Fruit fly (Drosophila melanogaster): ENCODE measurements around the gene RpL13A.

DNA sequence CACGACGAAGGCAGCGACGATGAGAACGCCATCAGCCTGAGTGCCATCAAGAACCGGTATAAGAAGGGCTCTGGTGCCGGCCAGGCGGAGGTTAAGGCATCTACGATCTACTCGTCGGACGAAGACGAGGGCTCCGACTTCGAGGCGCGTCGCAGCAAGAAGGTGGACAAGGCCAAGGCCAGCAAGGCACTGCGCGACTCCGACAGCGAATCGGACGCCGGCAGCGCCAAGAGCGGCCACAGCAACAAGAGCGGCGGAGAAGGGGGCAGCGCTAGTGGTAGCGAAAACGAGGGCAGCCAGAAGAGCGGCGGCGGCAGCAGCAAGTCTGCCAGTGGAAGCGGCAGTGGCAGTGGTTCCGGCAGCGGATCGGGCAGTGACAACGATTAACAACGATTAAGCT, 8.8 kb upstream of the RpL13A start:
- TF ChIP-seq CG33017 (tag; optimal IDR thresholded peaks at IDR 0.05) (no peak), CG7101 (tag; optimal IDR thresholded peaks at IDR 0.05) (no peak), ovo (GFP tag; optimal IDR thresholded peaks at IDR 0.05) (no peak), Hr96 (GFP tag; optimal IDR thresholded peaks at IDR 0.05) (no peak), pad (GFP tag; optimal IDR thresholded peaks at IDR 0.05) (no peak), kay (GFP tag; ENCODE audit: borderline replicate concordance) (no peak), cnc (optimal IDR thresholded peaks at IDR 0.05) (no peak), CG5204 (GFP tag; optimal IDR thresholded peaks at IDR 0.05) (no peak), CG11617 (GFP tag; optimal IDR thresholded peaks at IDR 0.05) (no peak), Crg-1 (GFP tag; optimal IDR thresholded peaks at IDR 0.05) (no peak), CG14711 (tag; optimal IDR thresholded peaks at IDR 0.05) (no peak), tj (GFP tag; optimal IDR thresholded peaks at IDR 0.05) (no peak), bab1 (GFP tag; optimal IDR thresholded peaks at IDR 0.05) (no peak), Clk (GFP tag; optimal IDR thresholded peaks at IDR 0.05) (no peak)
